Worm (Caenorhabditis elegans) whole organism, mixed stage, embryonic: Measurements from ENCODE around the gene T01C3.11.
"Not testable (repeated sequence)": the region's sequence is repeated elsewhere in the genome, so short reads cannot be mapped to it uniquely, and the experiment has no call there.

Experiments
- ceh-39 ChIP-seq: fragments of 150-350 bp; optimal IDR thresholded peaks from 2 replicates; lab custom pipeline; 2014; ENCODE audit warnings: missing biosample characterization, missing genetic modification characterization
- cnd-1 ChIP-seq: fragments of 200-800 bp; sonication (Bioruptor generic); optimal IDR thresholded peaks from 2 replicates; lab custom pipeline; 2018; ENCODE audit warnings: mild to moderate bottlenecking, missing genetic modification characterization, missing compliant biosample characterization
- nhr-2 ChIP-seq: fragments of 150-350 bp; optimal IDR thresholded peaks from 2 replicates; lab custom pipeline; 2014; ENCODE audit warnings: missing biosample characterization, missing genetic modification characterization
- ztf-11 ChIP-seq: fragments of 150-350 bp; optimal IDR thresholded peaks from 2 replicates; lab custom pipeline; 2014; ENCODE audit warnings: missing biosample characterization, missing genetic modification characterization

Gene T01C3.11

DNA sequence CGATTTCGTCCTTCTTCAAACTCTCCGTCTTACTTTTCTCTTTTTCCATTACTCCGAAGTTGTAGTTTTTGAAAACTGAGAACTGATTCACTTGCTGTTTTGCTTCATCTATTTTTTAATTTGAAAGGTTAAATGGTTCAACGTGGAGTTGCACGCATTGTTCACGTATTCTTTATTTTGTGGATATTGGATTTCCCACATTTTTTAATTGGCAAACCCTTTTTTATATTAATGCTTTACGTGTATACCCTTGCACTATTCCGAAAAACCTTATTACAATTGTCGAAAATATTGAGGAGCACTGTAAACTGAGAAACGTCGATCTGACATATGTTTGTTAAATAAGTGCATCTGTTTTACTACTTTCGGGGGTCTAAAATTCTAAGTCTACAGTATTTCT, 37.4 kb downstream of the T01C3.11 start, which contains the start of gene melo-3:
Gene melo-3 (minus strand): TSS at position 101 of the 400 bp plus-strand sequence.
- not testable (repeated sequence) for TF ChIP-seq ztf-11; cnd-1 (tag; lab: Kevin White, UChicago); ceh-39 (tag; lab: Kevin White, UChicago)

ce11 chrV:15048107-15048506, 48.8 kb downstream of the T01C3.11 start, which contains the start of gene sdc-3:
Gene sdc-3 (minus strand): TSS chrV:15048207.
- no peak for TF ChIP-seq nhr-2 (tag; lab: Kevin White, UChicago)
